Worm (Caenorhabditis elegans) whole organism, young adult: Measurements from ENCODE around the gene ceh-28.

Experiments
- B0019.2 ChIP-seq: fragments of 200-800 bp; sonication (Bioruptor generic); conservative IDR thresholded peaks from 2 replicates; pipeline ENCODE4 v1.3.6; 2022; ENCODE audit warnings: missing genetic modification reagents, missing genetic modification characterization, missing compliant biosample characterization
- D2030.7 ChIP-seq: fragments of 200-800 bp; sonication (Bioruptor generic); IDR thresholded peaks from 2 replicates; pipeline ENCODE4 v1.3.6; 2022; ENCODE audit warnings: missing genetic modification reagents, missing genetic modification characterization, missing compliant biosample characterization
- F52B5.7 ChIP-seq: sonication (generic microtip); optimal IDR thresholded peaks from 2 replicates; lab custom pipeline; 2016; ENCODE audit warnings: mild to moderate bottlenecking, missing genetic modification characterization, missing compliant biosample characterization
- F57C9.4 ChIP-seq: sonication (generic microtip); optimal IDR thresholded peaks from 2 replicates; lab custom pipeline; 2017; ENCODE audit warnings: mild to moderate bottlenecking, missing genetic modification characterization, missing compliant biosample characterization
- K11D2.4 ChIP-seq: fragments of 200-800 bp; sonication (Bioruptor generic); IDR thresholded peaks from 2 replicates; pipeline ENCODE4 v1.3.6; 2022; ENCODE audit warnings: missing genetic modification reagents, missing genetic modification characterization, missing compliant biosample characterization
- T07F8.4 ChIP-seq: sonication (generic microtip); optimal IDR thresholded peaks from 2 replicates; lab custom pipeline; 2016; ENCODE audit warnings: mild to moderate bottlenecking, missing genetic modification characterization, moderate library complexity, missing compliant biosample characterization
- Y56A3A.18 ChIP-seq: fragments of 200-800 bp; sonication (Bioruptor generic); IDR thresholded peaks from 2 replicates; pipeline ENCODE4 v1.3.6; 2022; ENCODE audit warnings: missing genetic modification reagents, missing genetic modification characterization, missing compliant biosample characterization
- Y79H2A.3 ChIP-seq: fragments of 200-800 bp; sonication (Bioruptor generic); conservative IDR thresholded peaks from 2 replicates; pipeline ENCODE4 v1.3.6; 2022; ENCODE audit warnings: missing genetic modification reagents, missing genetic modification characterization, missing compliant biosample characterization
- Y95B8A.8 ChIP-seq: fragments of 200-800 bp; sonication (Bioruptor generic); IDR thresholded peaks from 2 replicates; pipeline ENCODE4 v1.3.6; 2022; ENCODE audit warnings: missing genetic modification reagents, missing genetic modification characterization, missing compliant biosample characterization
- ZK185.1 ChIP-seq: sonication (generic microtip); optimal IDR thresholded peaks from 2 replicates; lab custom pipeline; 2016; ENCODE audit warnings: mild to moderate bottlenecking, missing genetic modification characterization, missing compliant biosample characterization; ENCODE audit not compliant: poor library complexity, severe bottlenecking
- akir-1 ChIP-seq: fragments of 200-800 bp; sonication (Bioruptor generic); optimal IDR thresholded peaks from 2 replicates; lab custom pipeline; 2018; ENCODE audit warnings: mild to moderate bottlenecking, missing genetic modification characterization, moderate library complexity, missing compliant biosample characterization
- athp-1 ChIP-seq: sonication (generic microtip); optimal IDR thresholded peaks from 2 replicates; lab custom pipeline; 2017; ENCODE audit warnings: mild to moderate bottlenecking, missing genetic modification characterization, missing compliant biosample characterization
- bed-1 ChIP-seq: fragments of 200-800 bp; sonication (Bioruptor generic); IDR thresholded peaks from 2 replicates; pipeline ENCODE4 v1.3.6; 2022; ENCODE audit warnings: missing genetic modification reagents, missing genetic modification characterization, missing compliant biosample characterization
- ccch-3 ChIP-seq: fragments of 200-800 bp; sonication (Bioruptor generic); optimal IDR thresholded peaks from 2 replicates; lab custom pipeline; 2018; ENCODE audit warnings: mild to moderate bottlenecking, missing genetic modification characterization, missing compliant biosample characterization
- cebp-1 ChIP-seq, 2 experiments: fragments of 200-800 bp in 1 of 2; sonication (Bioruptor generic) in 1 of 2; sonication (generic microtip) in 1 of 2; IDR thresholded peaks in 1 of 2; optimal IDR thresholded peaks in 1 of 2; 2 replicates each; pipeline versions ENCODE4 v1.3.6 to Lab custom; 2017 to 2022; ENCODE audit warnings: missing compliant biosample characterization in 2 of 2, missing genetic modification characterization in 2 of 2, mild to moderate bottlenecking in 1 of 2, missing genetic modification reagents in 1 of 2, moderate library complexity in 1 of 2
- ceh-58 ChIP-seq: fragments of 200-800 bp; sonication (Bioruptor generic); IDR thresholded peaks from 2 replicates; pipeline ENCODE4 v1.3.6; 2022; ENCODE audit warnings: missing genetic modification characterization, missing compliant biosample characterization
- ceh-79 ChIP-seq: sonication (generic microtip); optimal IDR thresholded peaks from 2 replicates; lab custom pipeline; 2017; ENCODE audit warnings: mild to moderate bottlenecking, missing genetic modification characterization, missing compliant biosample characterization
- ceh-91 ChIP-seq: fragments of 200-800 bp; sonication (Bioruptor generic); IDR thresholded peaks from 2 replicates; pipeline ENCODE4 v1.3.6; 2022; ENCODE audit warnings: missing genetic modification reagents, missing genetic modification characterization, missing compliant biosample characterization
- chd-7 ChIP-seq: sonication (generic microtip); optimal IDR thresholded peaks from 2 replicates; lab custom pipeline; 2016; ENCODE audit warnings: mild to moderate bottlenecking, missing genetic modification characterization, moderate library complexity, missing compliant biosample characterization
- dpl-1 ChIP-seq: fragments of 150-350 bp; optimal IDR thresholded peaks from 2 replicates; lab custom pipeline; 2014; ENCODE audit warnings: missing biosample characterization, missing genetic modification reagents, missing genetic modification characterization
- efl-1 ChIP-seq: fragments of 150-350 bp; optimal IDR thresholded peaks from 2 replicates; lab custom pipeline; 2014; ENCODE audit warnings: missing biosample characterization, missing genetic modification reagents, missing genetic modification characterization
- egl-18 ChIP-seq: fragments of 200-800 bp; sonication (Bioruptor generic); IDR thresholded peaks from 2 replicates; pipeline ENCODE4 v1.3.6; 2022; ENCODE audit warnings: missing genetic modification reagents, missing genetic modification characterization, missing compliant biosample characterization
- egrh-3 ChIP-seq: fragments of 200-800 bp; sonication (Bioruptor generic); IDR thresholded peaks from 2 replicates; pipeline ENCODE4 v1.3.6; 2022; ENCODE audit warnings: missing genetic modification reagents, missing genetic modification characterization, missing compliant biosample characterization
- hlh-12 ChIP-seq: sonication (generic microtip); optimal IDR thresholded peaks from 2 replicates; lab custom pipeline; 2016; ENCODE audit warnings: missing genetic modification characterization, missing compliant biosample characterization
- hrde-1 ChIP-seq: sonication (generic microtip); optimal IDR thresholded peaks from 2 replicates; lab custom pipeline; 2016; ENCODE audit warnings: missing genetic modification characterization, mild to moderate bottlenecking, missing compliant biosample characterization, moderate library complexity, missing genotype, missing genetic modification reagents, borderline replicate concordance
- lag-1 ChIP-seq: fragments of 200-800 bp; sonication (Bioruptor generic); IDR thresholded peaks from 2 replicates; pipeline ENCODE4 v1.3.6; 2022; ENCODE audit warnings: missing genetic modification reagents, missing genetic modification characterization, missing compliant biosample characterization
- let-607 ChIP-seq, 2 experiments: fragments of 200-800 bp in 1 of 2; sonication (Bioruptor generic) in 1 of 2; sonication (generic microtip) in 1 of 2; optimal IDR thresholded peaks; 2 replicates each; lab custom pipeline; 2016 to 2018; ENCODE audit warnings: mild to moderate bottlenecking in 2 of 2, missing compliant biosample characterization in 2 of 2, missing genetic modification characterization in 2 of 2, moderate library complexity in 2 of 2, missing genotype in 1 of 2
- lin-26 ChIP-seq: fragments of 200-800 bp; sonication (Bioruptor generic); IDR thresholded peaks from 2 replicates; pipeline ENCODE4 v1.3.6; 2022; ENCODE audit warnings: missing genetic modification reagents, missing genetic modification characterization, missing compliant biosample characterization
- lir-1 ChIP-seq: fragments of 200-800 bp; sonication (Bioruptor generic); conservative IDR thresholded peaks from 2 replicates; pipeline ENCODE4 v1.3.6; 2022; ENCODE audit warnings: missing genetic modification reagents, missing genetic modification characterization, missing compliant biosample characterization
- madf-10 ChIP-seq: sonication (generic microtip); optimal IDR thresholded peaks from 2 replicates; lab custom pipeline; 2016; ENCODE audit warnings: mild to moderate bottlenecking, missing genetic modification characterization, missing compliant biosample characterization
- mcd-1 ChIP-seq: fragments of 200-800 bp; sonication (Bioruptor generic); IDR thresholded peaks from 2 replicates; pipeline ENCODE4 v1.3.6; 2022; ENCODE audit warnings: missing genetic modification reagents, missing genetic modification characterization, missing compliant biosample characterization
- mel-28 ChIP-seq: sonication (generic microtip); optimal IDR thresholded peaks from 2 replicates; lab custom pipeline; 2016; ENCODE audit warnings: borderline replicate concordance, mild to moderate bottlenecking, missing genetic modification characterization, missing compliant biosample characterization
- mxl-1 ChIP-seq: sonication (generic microtip); optimal IDR thresholded peaks from 2 replicates; lab custom pipeline; 2016; ENCODE audit warnings: missing genetic modification characterization, missing compliant biosample characterization
- nfya-1 ChIP-seq: sonication (generic microtip); optimal IDR thresholded peaks from 2 replicates; lab custom pipeline; 2017; ENCODE audit warnings: antibody characterized with exemption, missing compliant biosample characterization, missing genetic modification characterization, borderline replicate concordance; ENCODE audit not compliant: insufficient read depth
- nfya-2 ChIP-seq: fragments of 200-800 bp; sonication (Bioruptor generic); IDR thresholded peaks from 2 replicates; pipeline ENCODE4 v1.3.6; 2022; ENCODE audit warnings: missing genetic modification reagents, missing genetic modification characterization, missing compliant biosample characterization
- nhr-120 ChIP-seq: fragments of 200-800 bp; sonication (Bioruptor generic); IDR thresholded peaks from 2 replicates; pipeline ENCODE4 v1.3.6; 2022; ENCODE audit warnings: missing genetic modification characterization, missing compliant biosample characterization
- nhr-27 ChIP-seq: fragments of 200-800 bp; sonication (Bioruptor generic); optimal IDR thresholded peaks from 2 replicates; lab custom pipeline; 2018; ENCODE audit warnings: mild to moderate bottlenecking, missing genetic modification characterization, moderate library complexity, missing compliant biosample characterization
- nhr-90 ChIP-seq: sonication (generic microtip); optimal IDR thresholded peaks from 2 replicates; lab custom pipeline; 2016; ENCODE audit warnings: missing genotype, mild to moderate bottlenecking, missing genetic modification characterization, missing compliant biosample characterization
- pbrm-1 ChIP-seq: fragments of 200-800 bp; sonication (Bioruptor generic); IDR thresholded peaks from 2 replicates; pipeline ENCODE4 v1.3.6; 2022; ENCODE audit warnings: missing genetic modification reagents, missing genetic modification characterization, missing compliant biosample characterization
- rpc-1 ChIP-seq, 2 experiments: fragments of 150-350 bp in 1 of 2; sonication (generic microtip) in 1 of 2; optimal IDR thresholded peaks; 2 replicates each; lab custom pipeline; 2014 to 2018; ENCODE audit warnings: missing biosample characterization in 1 of 2, missing genetic modification characterization in 1 of 2, missing genetic modification reagents in 1 of 2, missing genotype in 1 of 2
- sea-2 ChIP-seq: fragments of 200-800 bp; sonication (Bioruptor generic); IDR thresholded peaks from 2 replicates; pipeline ENCODE4 v1.3.6; 2022; ENCODE audit warnings: missing genetic modification characterization, missing compliant biosample characterization
- snpc-4 ChIP-seq, 5 experiments: fragments of 150-350 bp in 1 of 5; sonication (generic microtip) in 4 of 5; optimal IDR thresholded peaks; 2 replicates each; lab custom pipeline; 2014 to 2018; ENCODE audit warnings: missing genetic modification characterization in 5 of 5, missing biosample characterization in 3 of 5, antibody characterized with exemption in 2 of 5, mild to moderate bottlenecking in 2 of 5, missing compliant biosample characterization in 2 of 5, missing genotype in 2 of 5, moderate library complexity in 2 of 5, missing genetic modification reagents in 1 of 5
- tbp1 ChIP-seq: fragments of 200-800 bp; sonication (Bioruptor generic); optimal IDR thresholded peaks from 2 replicates; lab custom pipeline; 2018; ENCODE audit warnings: mild to moderate bottlenecking, missing genetic modification characterization, missing compliant biosample characterization
- unc-62 ChIP-seq: fragments of 150-350 bp; optimal IDR thresholded peaks from 2 replicates; lab custom pipeline; 2014; ENCODE audit warnings: missing biosample characterization, missing genetic modification reagents, missing genetic modification characterization
- xnd-1 ChIP-seq: sonication (generic microtip); optimal IDR thresholded peaks from 2 replicates; lab custom pipeline; 2016; ENCODE audit warnings: missing genotype, missing genetic modification reagents, missing genetic modification characterization, missing compliant biosample characterization
- ztf-3 ChIP-seq: fragments of 200-800 bp; sonication (Bioruptor generic); optimal IDR thresholded peaks from 2 replicates; lab custom pipeline; 2018; ENCODE audit warnings: mild to moderate bottlenecking, missing genetic modification characterization, missing compliant biosample characterization
- ztf-6 ChIP-seq: fragments of 200-800 bp; sonication (Bioruptor generic); IDR thresholded peaks from 2 replicates; pipeline ENCODE4 v1.3.6; 2022; ENCODE audit warnings: missing genetic modification reagents, missing genetic modification characterization, missing compliant biosample characterization

ceh-28 gene

ce11 chrX:13038791-13039190 is 35.7 kb upstream of the ceh-28 start (continued):
- no peak for TF ChIP-seq ccch-3 (GFP tag; lab: Kevin White, UChicago)
- peak; percentile 20 to 55 for TF ChIP-seq let-607 (tag; optimal IDR thresholded peaks at IDR 0.05; lab: Kevin White, UChicago)
- peak; percentile 34 for TF ChIP-seq ZK185.1 (tag; lab: Kevin White, UChicago)
- no peak for TF ChIP-seq ztf-3 (GFP tag; lab: Kevin White, UChicago)
- TF ChIP-seq hlh-12 (tag; lab: Kevin White, UChicago) = no peak
- peak; percentile 27; the same call in 1 of the 2 replicates for TF ChIP-seq Y56A3A.18 (GFP tag; lab: Robert Waterston, UW)
- peak; percentile 73 for TF ChIP-seq pbrm-1
- peak; percentile 86 for TF ChIP-seq D2030.7 (GFP tag; lab: Robert Waterston, UW)
- no peak for TF ChIP-seq hrde-1 (tag; lab: Kevin White, UChicago)
- no peak for TF ChIP-seq lag-1
- no peak for TF ChIP-seq B0019.2 (GFP tag; lab: Robert Waterston, UW)
- no peak; the same call in 1 of the 2 replicates for TF ChIP-seq egrh-3 (GFP tag; lab: Robert Waterston, UW)
- TF ChIP-seq mcd-1 = no peak
- TF ChIP-seq F57C9.4 (tag; lab: Kevin White, UChicago) = no peak
- no peak for TF ChIP-seq efl-1 (GFP tag; lab: Kevin White, UChicago)
- TF ChIP-seq athp-1 = peak; percentile 2
- peak; percentile 87 for TF ChIP-seq tbp1
- peak; percentile 36 for TF ChIP-seq chd-7 (tag; lab: Kevin White, UChicago)
- no peak for TF ChIP-seq nhr-120 (GFP tag; lab: Robert Waterston, UW)
- peak; percentile 73 for TF ChIP-seq snpc-4 (GFP tag; optimal IDR thresholded peaks at IDR 0.05; lab: Kevin White, UChicago)
- TF ChIP-seq snpc-4 (tag; optimal IDR thresholded peaks at IDR 0.05; lab: Kevin White, UChicago) = peak in 1 of 4 experiments; percentile 56
- TF ChIP-seq unc-62 = no peak
- TF ChIP-seq Y95B8A.8 (GFP tag; lab: Robert Waterston, UW) = peak; percentile 39; the same call in 1 of the 2 replicates
- TF ChIP-seq akir-1 (GFP tag; lab: Kevin White, UChicago) = no peak
- TF ChIP-seq ceh-58 (GFP tag; lab: Robert Waterston, UW) = no peak
- TF ChIP-seq ztf-6 = no peak
- TF ChIP-seq lin-26 (GFP tag; lab: Robert Waterston, UW) = peak; percentile 93
- TF ChIP-seq lir-1 = no peak
- TF ChIP-seq F52B5.7 (tag; lab: Kevin White, UChicago) = no peak
- no peak for TF ChIP-seq egl-18 (GFP tag; lab: Robert Waterston, UW)
- TF ChIP-seq Y79H2A.3 = no peak
- peak; percentile 85 for TF ChIP-seq rpc-1 (optimal IDR thresholded peaks at IDR 0.05; lab: Kevin White, UChicago)
- peak; percentile 86 for TF ChIP-seq rpc-1 (tag; optimal IDR thresholded peaks at IDR 0.05; lab: Kevin White, UChicago)
- TF ChIP-seq xnd-1 (tag; lab: Kevin White, UChicago) = no peak
- TF ChIP-seq K11D2.4 = 0 out of 2 replicates have a peak, but pooled peaks have one; percentile 17
- no peak for TF ChIP-seq nhr-27 (tag; lab: Kevin White, UChicago)
- TF ChIP-seq ceh-91 = no peak
- peak; percentile 47 for TF ChIP-seq mxl-1 (tag; lab: Kevin White, UChicago)
- no peak for TF ChIP-seq cebp-1 (GFP tag; IDR thresholded peaks at IDR 0.05; lab: Robert Waterston, UW)
- TF ChIP-seq cebp-1 (tag; optimal IDR thresholded peaks at IDR 0.05; lab: Kevin White, UChicago) = no peak
- TF ChIP-seq nfya-1 (tag; lab: Kevin White, UChicago) = no peak
- no peak for TF ChIP-seq dpl-1 (GFP tag; lab: Kevin White, UChicago)
- peak; percentile 59 for TF ChIP-seq T07F8.4 (tag; lab: Kevin White, UChicago)
- no peak for TF ChIP-seq nfya-2 (GFP tag; lab: Robert Waterston, UW)
- peak; percentile 56 for TF ChIP-seq madf-10 (tag; lab: Kevin White, UChicago)
- no peak for TF ChIP-seq bed-1 (GFP tag; lab: Robert Waterston, UW)
- peak; percentile 83 for TF ChIP-seq nhr-90 (tag; lab: Kevin White, UChicago)
- no peak for TF ChIP-seq ceh-79 (tag; lab: Kevin White, UChicago)
- no peak for TF ChIP-seq sea-2 (GFP tag; lab: Robert Waterston, UW)
- TF ChIP-seq mel-28 (tag; lab: Kevin White, UChicago) = no peak
